Worm (Caenorhabditis elegans) whole organism, young adult: ENCODE data around the gene rabn-5.
A peak's percentile ranks its signal among the peaks of the same experiment; 100 is the strongest.

Experiments used
- Y67H2A.10 ChIP-seq: fragments of 200-800 bp; sonication (Bioruptor generic); conservative IDR thresholded peaks from 2 replicates; pipeline ENCODE4 v1.3.6; 2022; ENCODE audit warnings: missing genetic modification reagents, missing genetic modification characterization, missing compliant biosample characterization
- ama-1 ChIP-seq, 3 experiments: fragments of 150-350 bp in 1 of 3; sonication (generic microtip) in 2 of 3; optimal IDR thresholded peaks; 2 replicates each; lab custom pipeline; 2014 to 2018; ENCODE audit warnings: missing biosample characterization in 2 of 3, missing genetic modification characterization in 2 of 3, missing genetic modification reagents in 2 of 3
- aptf-3 ChIP-seq: fragments of 200-800 bp; sonication (Bioruptor generic); IDR thresholded peaks from 2 replicates; pipeline ENCODE4 v1.3.6; 2022; ENCODE audit warnings: missing genetic modification characterization, missing compliant biosample characterization
- attf-3 ChIP-seq: fragments of 200-800 bp; sonication (Bioruptor generic); conservative IDR thresholded peaks from 2 replicates; pipeline ENCODE4 v1.3.6; 2022; ENCODE audit warnings: missing genetic modification reagents, missing genetic modification characterization, missing compliant biosample characterization
- attf-5 ChIP-seq: fragments of 200-800 bp; sonication (Bioruptor generic); optimal IDR thresholded peaks from 2 replicates; lab custom pipeline; 2018; ENCODE audit warnings: mild to moderate bottlenecking, missing genetic modification characterization, missing compliant biosample characterization
- bed-2 ChIP-seq: fragments of 200-800 bp; sonication (Bioruptor generic); IDR thresholded peaks from 2 replicates; pipeline ENCODE4 v1.3.6; 2022; ENCODE audit warnings: missing genetic modification reagents, missing genetic modification characterization, missing compliant biosample characterization
- ccch-3 ChIP-seq: fragments of 200-800 bp; sonication (Bioruptor generic); optimal IDR thresholded peaks from 2 replicates; lab custom pipeline; 2018; ENCODE audit warnings: mild to moderate bottlenecking, missing genetic modification characterization, missing compliant biosample characterization
- cebp-1 ChIP-seq, 2 experiments: fragments of 200-800 bp in 1 of 2; sonication (Bioruptor generic) in 1 of 2; sonication (generic microtip) in 1 of 2; IDR thresholded peaks in 1 of 2; optimal IDR thresholded peaks in 1 of 2; 2 replicates each; pipeline versions ENCODE4 v1.3.6 to Lab custom; 2017 to 2022; ENCODE audit warnings: missing compliant biosample characterization in 2 of 2, missing genetic modification characterization in 2 of 2, mild to moderate bottlenecking in 1 of 2, missing genetic modification reagents in 1 of 2, moderate library complexity in 1 of 2
- ceh-100 ChIP-seq: fragments of 200-800 bp; sonication (Bioruptor generic); IDR thresholded peaks from 2 replicates; pipeline ENCODE4 v1.3.6; 2022; ENCODE audit warnings: missing genetic modification reagents, missing genetic modification characterization, missing compliant biosample characterization
- ceh-27 ChIP-seq: fragments of 200-800 bp; sonication (Bioruptor generic); optimal IDR thresholded peaks from 2 replicates; lab custom pipeline; 2018; ENCODE audit warnings: mild to moderate bottlenecking, missing genetic modification characterization, moderate library complexity, missing compliant biosample characterization
- ceh-58 ChIP-seq: fragments of 200-800 bp; sonication (Bioruptor generic); IDR thresholded peaks from 2 replicates; pipeline ENCODE4 v1.3.6; 2022; ENCODE audit warnings: missing genetic modification characterization, missing compliant biosample characterization
- ceh-79 ChIP-seq: sonication (generic microtip); optimal IDR thresholded peaks from 2 replicates; lab custom pipeline; 2017; ENCODE audit warnings: mild to moderate bottlenecking, missing genetic modification characterization, missing compliant biosample characterization
- ceh-91 ChIP-seq: fragments of 200-800 bp; sonication (Bioruptor generic); IDR thresholded peaks from 2 replicates; pipeline ENCODE4 v1.3.6; 2022; ENCODE audit warnings: missing genetic modification reagents, missing genetic modification characterization, missing compliant biosample characterization
- chd-7 ChIP-seq: sonication (generic microtip); optimal IDR thresholded peaks from 2 replicates; lab custom pipeline; 2016; ENCODE audit warnings: mild to moderate bottlenecking, missing genetic modification characterization, moderate library complexity, missing compliant biosample characterization
- dox-1 ChIP-seq: fragments of 200-800 bp; sonication (Bioruptor generic); IDR thresholded peaks from 2 replicates; pipeline ENCODE4 v1.3.6; 2022; ENCODE audit warnings: missing genetic modification reagents, missing genetic modification characterization, missing compliant biosample characterization
- dpff-1 ChIP-seq: sonication (generic microtip); optimal IDR thresholded peaks from 2 replicates; lab custom pipeline; 2017; ENCODE audit warnings: mild to moderate bottlenecking, missing genetic modification characterization, missing compliant biosample characterization
- dpl-1 ChIP-seq: fragments of 150-350 bp; optimal IDR thresholded peaks from 2 replicates; lab custom pipeline; 2014; ENCODE audit warnings: missing biosample characterization, missing genetic modification reagents, missing genetic modification characterization
- ekl-4 ChIP-seq: fragments of 200-800 bp; sonication (Bioruptor generic); IDR thresholded peaks from 2 replicates; pipeline ENCODE4 v1.3.6; 2022; ENCODE audit warnings: missing genetic modification reagents, missing genetic modification characterization, missing compliant biosample characterization
- hlh-12 ChIP-seq: sonication (generic microtip); optimal IDR thresholded peaks from 2 replicates; lab custom pipeline; 2016; ENCODE audit warnings: missing genetic modification characterization, missing compliant biosample characterization
- hmg-1.2 ChIP-seq: fragments of 200-800 bp; sonication (Bioruptor generic); IDR thresholded peaks from 2 replicates; pipeline ENCODE4 v1.3.6; 2022; ENCODE audit warnings: missing genetic modification reagents, missing genetic modification characterization, missing compliant biosample characterization
- let-526 ChIP-seq: fragments of 200-800 bp; sonication (Bioruptor generic); IDR thresholded peaks from 2 replicates; pipeline ENCODE4 v1.3.6; 2022; ENCODE audit warnings: missing genetic modification reagents, missing genetic modification characterization, missing compliant biosample characterization
- lin-35 ChIP-seq, 3 experiments: fragments of 150-350 bp in 2 of 3; sonication (generic microtip) in 1 of 3; optimal IDR thresholded peaks; 2 replicates each; lab custom pipeline; 2014 to 2018; ENCODE audit warnings: missing biosample characterization in 3 of 3, missing genetic modification characterization in 3 of 3, missing genetic modification reagents in 3 of 3
- lsl-1 ChIP-seq: fragments of 200-800 bp; sonication (Bioruptor generic); optimal IDR thresholded peaks from 2 replicates; lab custom pipeline; 2018; ENCODE audit warnings: mild to moderate bottlenecking, missing genetic modification characterization, moderate library complexity, missing compliant biosample characterization
- madf-3 ChIP-seq: fragments of 200-800 bp; sonication (Bioruptor generic); IDR thresholded peaks from 2 replicates; pipeline ENCODE4 v1.3.6; 2022; ENCODE audit warnings: missing genetic modification reagents, missing genetic modification characterization, missing compliant biosample characterization
- mcd-1 ChIP-seq: fragments of 200-800 bp; sonication (Bioruptor generic); IDR thresholded peaks from 2 replicates; pipeline ENCODE4 v1.3.6; 2022; ENCODE audit warnings: missing genetic modification reagents, missing genetic modification characterization, missing compliant biosample characterization
- mes-4 ChIP-seq: sonication (generic microtip); optimal IDR thresholded peaks from 2 replicates; lab custom pipeline; 2016; ENCODE audit warnings: missing genotype, missing genetic modification characterization, missing compliant biosample characterization
- nfya-1 ChIP-seq: sonication (generic microtip); optimal IDR thresholded peaks from 2 replicates; lab custom pipeline; 2017; ENCODE audit warnings: antibody characterized with exemption, missing compliant biosample characterization, missing genetic modification characterization, borderline replicate concordance; ENCODE audit not compliant: insufficient read depth
- nhr-80 ChIP-seq: sonication (generic microtip); optimal IDR thresholded peaks from 2 replicates; lab custom pipeline; 2016; ENCODE audit warnings: missing genetic modification characterization, missing compliant biosample characterization
- pha-4 ChIP-seq: fragments of 150-350 bp; sonication (generic microtip); optimal IDR thresholded peaks from 2 replicates; lab custom pipeline; 2014; ENCODE audit warnings: missing biosample characterization, missing genetic modification reagents, missing genetic modification characterization
- rcor-1 ChIP-seq: fragments of 200-800 bp; sonication (Bioruptor generic); IDR thresholded peaks from 2 replicates; pipeline ENCODE4 v1.3.6; 2022; ENCODE audit warnings: missing genetic modification reagents, missing genetic modification characterization, missing compliant biosample characterization
- rec-8 ChIP-seq, 2 experiments: sonication (generic microtip); optimal IDR thresholded peaks; 2 replicates each; lab custom pipeline; 2016; ENCODE audit warnings: mild to moderate bottlenecking in 2 of 2, missing genetic modification characterization in 2 of 2, missing genetic modification reagents in 2 of 2, missing genotype in 2 of 2, missing biosample characterization in 1 of 2, missing compliant biosample characterization in 1 of 2, moderate library complexity in 1 of 2
- repo-1 ChIP-seq: sonication (generic microtip); optimal IDR thresholded peaks from 2 replicates; lab custom pipeline; 2017; ENCODE audit warnings: mild to moderate bottlenecking, missing genetic modification characterization, missing compliant biosample characterization
- snpc-1.3 ChIP-seq: sonication (generic microtip); optimal IDR thresholded peaks from 2 replicates; lab custom pipeline; 2017; ENCODE audit warnings: missing genetic modification characterization, mild to moderate bottlenecking, missing compliant biosample characterization, antibody characterized with exemption, moderate library complexity, missing genotype, missing genetic modification reagents; ENCODE audit not compliant: insufficient read depth
- snpc-3.4 ChIP-seq: sonication (generic microtip); optimal IDR thresholded peaks from 2 replicates; lab custom pipeline; 2017; ENCODE audit warnings: missing genetic modification characterization, mild to moderate bottlenecking, missing compliant biosample characterization, antibody characterized with exemption, moderate library complexity, missing genotype, missing genetic modification reagents
- tbp1 ChIP-seq: fragments of 200-800 bp; sonication (Bioruptor generic); optimal IDR thresholded peaks from 2 replicates; lab custom pipeline; 2018; ENCODE audit warnings: mild to moderate bottlenecking, missing genetic modification characterization, missing compliant biosample characterization
- tlf-1 ChIP-seq: fragments of 200-800 bp; sonication (Bioruptor generic); optimal IDR thresholded peaks from 2 replicates; lab custom pipeline; 2018; ENCODE audit warnings: mild to moderate bottlenecking, missing genetic modification characterization, missing compliant biosample characterization
- unc-130 ChIP-seq: sonication (generic microtip); optimal IDR thresholded peaks from 2 replicates; lab custom pipeline; 2016; ENCODE audit warnings: missing genetic modification reagents, missing genetic modification characterization, missing compliant biosample characterization
- xnd-1 ChIP-seq: sonication (generic microtip); optimal IDR thresholded peaks from 2 replicates; lab custom pipeline; 2016; ENCODE audit warnings: missing genotype, missing genetic modification reagents, missing genetic modification characterization, missing compliant biosample characterization
- zim-3 ChIP-seq: sonication (generic microtip); optimal IDR thresholded peaks from 2 replicates; lab custom pipeline; 2017; ENCODE audit warnings: mild to moderate bottlenecking, missing genetic modification characterization, moderate library complexity, missing compliant biosample characterization
- ztf-18 ChIP-seq: sonication (generic microtip); optimal IDR thresholded peaks from 2 replicates; lab custom pipeline; 2016; ENCODE audit warnings: missing genotype, mild to moderate bottlenecking, missing genetic modification characterization, missing compliant biosample characterization
- ztf-22 ChIP-seq: fragments of 200-800 bp; sonication (Bioruptor generic); optimal IDR thresholded peaks from 2 replicates; lab custom pipeline; 2018; ENCODE audit warnings: mild to moderate bottlenecking, missing genetic modification characterization, moderate library complexity, missing compliant biosample characterization
- ztf-28 ChIP-seq: fragments of 200-800 bp; sonication (Bioruptor generic); IDR thresholded peaks from 2 replicates; pipeline ENCODE4 v1.3.6; 2022; ENCODE audit warnings: missing genetic modification reagents, missing genetic modification characterization, missing compliant biosample characterization

The rabn-5 gene

ce11 chrIII:5863774-5864173, 579 bp upstream of the rabn-5 start, which contains the start of gene dnpp-1 (continued):
- TF ChIP-seq ceh-91 (GFP tag; lab: Robert Waterston, UW): peak; percentile 57; the same call in 1 of the 2 replicates

ce11 chrIII:5868401-5868800, 4.0 kb downstream of the rabn-5 start, which contains the start of gene eng-1:
Gene eng-1, minus strand, starts transcription at chrIII:5868501.
- TF ChIP-seq ceh-58: no peak
- no peak for TF ChIP-seq nfya-1 (tag; lab: Kevin White, UChicago)
- TF ChIP-seq cebp-1 (GFP tag; IDR thresholded peaks at IDR 0.05; lab: Robert Waterston, UW): no peak
- TF ChIP-seq cebp-1 (tag; optimal IDR thresholded peaks at IDR 0.05; lab: Kevin White, UChicago): no peak
- no peak for TF ChIP-seq pha-4 (tag; lab: Kevin White, UChicago)
- no peak for TF ChIP-seq ztf-22 (GFP tag; lab: Kevin White, UChicago)
- no peak for TF ChIP-seq xnd-1
- no peak for TF ChIP-seq repo-1 (tag; lab: Kevin White, UChicago)
- TF ChIP-seq snpc-1.3 (tag; lab: Kevin White, UChicago): no peak
- no peak for TF ChIP-seq ceh-100
- no peak for TF ChIP-seq let-526 (GFP tag; lab: Robert Waterston, UW)
- no peak for TF ChIP-seq hlh-12 (tag; lab: Kevin White, UChicago)
- TF ChIP-seq ceh-79: no peak
- no peak for TF ChIP-seq ekl-4
- TF ChIP-seq nhr-80 (tag; lab: Kevin White, UChicago): no peak
- TF ChIP-seq tlf-1 (GFP tag; lab: Kevin White, UChicago): no peak
- no peak for TF ChIP-seq madf-3 (GFP tag; lab: Robert Waterston, UW)

DNA sequence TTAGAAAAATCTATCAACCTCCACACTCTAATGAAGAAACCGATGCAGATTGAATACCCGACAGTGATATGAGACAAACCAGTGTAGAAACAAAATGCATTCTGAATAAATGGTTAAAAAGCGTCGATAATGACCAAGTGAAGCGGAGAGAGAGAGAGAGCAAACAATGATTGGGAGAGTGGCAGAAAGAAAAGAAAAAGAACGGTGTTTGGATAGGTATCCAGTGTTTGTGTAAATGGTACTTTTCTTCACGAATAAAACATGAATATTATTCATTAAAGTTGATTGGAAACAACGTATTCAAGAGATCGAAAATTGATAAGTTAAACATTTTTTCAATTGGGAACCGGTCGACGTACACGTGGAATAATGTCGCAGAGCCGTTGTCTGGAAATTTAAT, 5.1 kb downstream of the rabn-5 start, which contains the start of gene F01F1.15:
F01F1.15 (minus strand) TSS at position 101 of the 400 bp plus-strand sequence.
- TF ChIP-seq mcd-1 (GFP tag; lab: Robert Waterston, UW): no peak
- TF ChIP-seq ama-1 (optimal IDR thresholded peaks at IDR 0.05; lab: Kevin White, UChicago): no peak
- TF ChIP-seq ama-1 (GFP tag; optimal IDR thresholded peaks at IDR 0.05; lab: Kevin White, UChicago): no peak
- no peak for TF ChIP-seq mes-4 (tag; lab: Kevin White, UChicago)
- no peak for TF ChIP-seq dox-1 (GFP tag; lab: Robert Waterston, UW)
- TF ChIP-seq lsl-1 (GFP tag; lab: Kevin White, UChicago): no peak
- no peak for TF ChIP-seq attf-3 (GFP tag; lab: Robert Waterston, UW)
- no peak for TF ChIP-seq rcor-1 (GFP tag; lab: Robert Waterston, UW)
- no peak for TF ChIP-seq aptf-3 (GFP tag; lab: Robert Waterston, UW)
- TF ChIP-seq ceh-27: no peak
- TF ChIP-seq zim-3: no peak
- TF ChIP-seq, all 124 proteins: peak for 0

DNA sequence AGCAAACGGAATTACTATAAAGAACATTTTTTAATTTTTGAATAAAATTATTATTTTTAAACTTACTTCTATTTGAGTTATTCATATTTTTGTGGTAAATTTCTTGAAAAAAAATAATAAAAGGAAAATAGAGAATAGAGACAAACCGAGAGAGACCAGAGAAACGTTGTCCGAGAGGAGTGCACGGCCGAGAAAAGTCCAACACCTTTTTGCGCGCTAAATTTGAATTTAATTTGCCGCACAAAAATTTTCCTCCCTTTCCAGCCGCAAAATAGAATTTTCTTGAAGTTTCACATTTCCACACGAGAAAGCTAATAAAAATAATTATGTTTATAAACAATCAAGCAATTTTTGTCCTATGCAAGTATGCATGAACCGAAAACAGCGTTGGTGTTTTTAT, 7.4 kb downstream of the rabn-5 start, which contains the start of the genes F01F1.11 and F01F1.3:
F01F1.11 (minus strand) TSS at position 118 of the 400 bp plus-strand sequence.
F01F1.3 (plus strand) TSS at position 179 of the 400 bp plus-strand sequence.
- no peak for TF ChIP-seq dpff-1 (tag; lab: Kevin White, UChicago)
- peak; percentile 91 for TF ChIP-seq unc-130
- TF ChIP-seq attf-5: peak; percentile 5
- TF ChIP-seq ccch-3 (GFP tag; lab: Kevin White, UChicago): peak; percentile 54
- TF ChIP-seq mcd-1 (GFP tag; lab: Robert Waterston, UW): peak; percentile 77
- TF ChIP-seq lin-35 (GFP tag; optimal IDR thresholded peaks at IDR 0.05; lab: Kevin White, UChicago): peak in 2 of 3 experiments; percentile 56 to 93
- TF ChIP-seq ztf-28 (GFP tag; lab: Robert Waterston, UW): peak; percentile 72; the same call in 1 of the 2 replicates
- TF ChIP-seq hmg-1.2 (GFP tag; lab: Robert Waterston, UW): peak; percentile 14; the same call in 1 of the 2 replicates
- peak; percentile 81 for TF ChIP-seq dpl-1 (GFP tag; lab: Kevin White, UChicago)
- peak; percentile 23 to 31 for TF ChIP-seq rec-8 (tag; optimal IDR thresholded peaks at IDR 0.05; lab: Kevin White, UChicago)
- no peak for TF ChIP-seq snpc-3.4 (tag; lab: Kevin White, UChicago)
- TF ChIP-seq ekl-4: peak; percentile 45; the same call in 1 of the 2 replicates
- TF ChIP-seq cebp-1 (GFP tag; IDR thresholded peaks at IDR 0.05; lab: Robert Waterston, UW): no peak
- peak; percentile 37 for TF ChIP-seq cebp-1 (tag; optimal IDR thresholded peaks at IDR 0.05; lab: Kevin White, UChicago)
- TF ChIP-seq tbp1 (GFP tag; lab: Kevin White, UChicago): peak; percentile 8
- no peak for TF ChIP-seq Y67H2A.10 (GFP tag; lab: Robert Waterston, UW)
- peak; percentile 65; the same call in 1 of the 2 replicates for TF ChIP-seq let-526 (GFP tag; lab: Robert Waterston, UW)
- TF ChIP-seq attf-3 (GFP tag; lab: Robert Waterston, UW): peak; percentile 69
- TF ChIP-seq bed-2 (GFP tag; lab: Robert Waterston, UW): peak; percentile 77; the same call in 1 of the 2 replicates
- TF ChIP-seq ztf-18 (tag; lab: Kevin White, UChicago): peak; percentile 10
- TF ChIP-seq chd-7: no peak
